Worm (Caenorhabditis elegans): ENCODE results near the gene C03B1.17.
A peak's percentile ranks its signal among the peaks of the same experiment; 100 is the strongest.

Gene C03B1.17

ce11 chrX:6378363-6378762 lies 4.9 kb downstream of the C03B1.17 start (continued):
- TF ChIP-seq nfyb-1 (GFP tag; IDR thresholded peaks at IDR 0.05) (peak; percentile 47; the same call in 1 of the 2 replicates), F37B4.10 (GFP tag; IDR thresholded peaks at IDR 0.05) (no peak), rcor-1 (GFP tag; IDR thresholded peaks at IDR 0.05) (peak; percentile 25; the same call in 1 of the 2 replicates), bed-2 (GFP tag; IDR thresholded peaks at IDR 0.05) (no peak), F52B5.7 (tag; optimal IDR thresholded peaks at IDR 0.05) (no peak), C06A6.2 (GFP tag; conservative IDR thresholded peaks at IDR 0.05) (no peak), ztf-6 (GFP tag; IDR thresholded peaks at IDR 0.05) (0 out of 2 replicates have a peak, but pooled peaks have one; percentile 25), tbx-9 (tag; optimal IDR thresholded peaks at IDR 0.05; ENCODE audit: borderline replicate concordance) (no peak), madf-3 (GFP tag; IDR thresholded peaks at IDR 0.05) (0 out of 2 replicates have a peak, but pooled peaks have one; percentile 52), hmg-1.2 (GFP tag; IDR thresholded peaks at IDR 0.05) (peak; percentile 38; the same call in 1 of the 2 replicates), D2030.7 (GFP tag; IDR thresholded peaks at IDR 0.05) (no peak), repo-1 (tag; optimal IDR thresholded peaks at IDR 0.05) (no peak), K12H6.12 (tag; optimal IDR thresholded peaks at IDR 0.05) (peak; percentile 78), B0035.1 (tag; optimal IDR thresholded peaks at IDR 0.05) (no peak), ccch-3 (GFP tag; optimal IDR thresholded peaks at IDR 0.05) (no peak), rec-8 (tag; optimal IDR thresholded peaks at IDR 0.05) (no peak), cebp-1 (GFP tag; IDR thresholded peaks at IDR 0.05) (no peak), cebp-1 (tag; optimal IDR thresholded peaks at IDR 0.05) (no peak), dpff-1 (tag; optimal IDR thresholded peaks at IDR 0.05) (no peak), hsf-1 (GFP tag; IDR thresholded peaks at IDR 0.05) (no peak), sptf-2 (GFP tag; optimal IDR thresholded peaks at IDR 0.05) (no peak), ama-1 (optimal IDR thresholded peaks at IDR 0.05) (no peak), ama-1 (GFP tag; optimal IDR thresholded peaks at IDR 0.05) (no peak), F39B2.1 (GFP tag; IDR thresholded peaks at IDR 0.05) (no peak), snpc-4 (GFP tag; optimal IDR thresholded peaks at IDR 0.05) (no peak), snpc-4 (tag; optimal IDR thresholded peaks at IDR 0.05) (peak in 1 of 4 experiments; percentile 42), Y56A3A.18 (GFP tag; IDR thresholded peaks at IDR 0.05) (no peak), F55B11.4 (tag; optimal IDR thresholded peaks at IDR 0.05; ENCODE audit: borderline replicate concordance, insufficient read depth) (no peak), madf-6 (GFP tag; IDR thresholded peaks at IDR 0.05) (no peak), madf-8 (GFP tag; conservative IDR thresholded peaks at IDR 0.05) (no peak), xnd-1 (tag; optimal IDR thresholded peaks at IDR 0.05) (no peak), lir-1 (GFP tag; conservative IDR thresholded peaks at IDR 0.05) (no peak), ets-4 (GFP tag; optimal IDR thresholded peaks at IDR 0.05) (peak; percentile 39), egrh-3 (GFP tag; IDR thresholded peaks at IDR 0.05) (peak; percentile 23; the same call in 1 of the 2 replicates), ztf-18 (tag; optimal IDR thresholded peaks at IDR 0.05) (peak; percentile 5), nhr-179 (tag; optimal IDR thresholded peaks at IDR 0.05) (no peak), efl-1 (GFP tag; optimal IDR thresholded peaks at IDR 0.05) (peak; percentile 16), Y53G8AR.9 (GFP tag; conservative IDR thresholded peaks at IDR 0.05) (no peak), nfya-1 (tag; optimal IDR thresholded peaks at IDR 0.05; ENCODE audit: borderline replicate concordance, insufficient read depth) (no peak), akir-1 (GFP tag; optimal IDR thresholded peaks at IDR 0.05) (no peak), die-1 (tag; optimal IDR thresholded peaks at IDR 0.05) (peak; percentile 28), F33H1.4 (GFP tag; IDR thresholded peaks at IDR 0.05) (no peak), F22D6.2 (tag; optimal IDR thresholded peaks at IDR 0.05) (no peak), nhr-120 (GFP tag; IDR thresholded peaks at IDR 0.05) (no peak), fkh-3 (tag; optimal IDR thresholded peaks at IDR 0.05) (no peak), lag-1 (GFP tag; IDR thresholded peaks at IDR 0.05) (no peak), unc-130 (GFP tag; optimal IDR thresholded peaks at IDR 0.05) (no peak), lsy-27 (tag; optimal IDR thresholded peaks at IDR 0.05; ENCODE audit: borderline replicate concordance, insufficient read depth) (no peak), egl-44 (GFP tag; IDR thresholded peaks at IDR 0.05) (no peak), bed-1 (GFP tag; IDR thresholded peaks at IDR 0.05) (no peak)

Measured in whole organism, young adult.